Worm (Caenorhabditis elegans): ENCODE data around the gene C24F3.2.

The C24F3.2 gene

DNA sequence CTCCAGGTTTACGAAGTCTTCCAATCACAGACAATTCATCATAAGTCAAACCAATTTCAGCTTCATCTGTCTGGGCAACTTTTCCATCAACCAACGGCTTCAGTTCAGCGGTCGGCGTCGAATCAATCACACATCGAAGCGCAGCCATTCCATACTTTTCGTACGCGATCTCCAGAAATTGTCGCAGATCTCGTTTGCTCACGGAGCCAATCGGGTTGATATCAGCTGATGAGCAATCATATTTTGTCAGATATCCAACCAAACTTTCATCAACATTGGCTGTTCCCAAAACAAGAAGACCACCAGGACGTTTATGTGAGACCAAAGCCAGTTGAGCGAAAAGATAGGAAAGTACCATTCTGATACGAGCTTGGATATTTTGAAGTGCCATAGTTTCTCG is 6.9 kb upstream of the C24F3.2 start:
- no peak for TF ChIP-seq nhr-237 (tag; optimal IDR thresholded peaks at IDR 0.05)
- no peak for TF ChIP-seq zag-1 (tag; optimal IDR thresholded peaks at IDR 0.05)
- no peak for TF ChIP-seq lin-39 (tag; optimal IDR thresholded peaks at IDR 0.05)
- no peak for TF ChIP-seq skn-1 (tag; optimal IDR thresholded peaks at IDR 0.05)
- TF ChIP-seq nhr-129 (tag; optimal IDR thresholded peaks at IDR 0.05), result no peak
- TF ChIP-seq crh-2 (tag; optimal IDR thresholded peaks at IDR 0.05), result no peak
- no peak for TF ChIP-seq nhr-6 (tag; optimal IDR thresholded peaks at IDR 0.05)
- no peak for TF ChIP-seq fos-1 (tag; optimal IDR thresholded peaks at IDR 0.05)
- no peak for TF ChIP-seq unc-55 (GFP tag; optimal IDR thresholded peaks at IDR 0.05)
- no peak for TF ChIP-seq peb-1 (tag; optimal IDR thresholded peaks at IDR 0.05)
- TF ChIP-seq ceh-16 (tag; optimal IDR thresholded peaks at IDR 0.05), result no peak
- no peak for TF ChIP-seq nhr-10 (tag; optimal IDR thresholded peaks at IDR 0.05)
- no peak for TF ChIP-seq ama-1 (optimal IDR thresholded peaks at IDR 0.05)
- no peak for TF ChIP-seq nhr-77 (tag; optimal IDR thresholded peaks at IDR 0.05)
- TF ChIP-seq egl-27 (tag; optimal IDR thresholded peaks at IDR 0.05), result no peak
- TF ChIP-seq nhr-25 (tag; optimal IDR thresholded peaks at IDR 0.05), result no peak
- no peak for TF ChIP-seq ztf-11 (tag; optimal IDR thresholded peaks at IDR 0.05)

DNA sequence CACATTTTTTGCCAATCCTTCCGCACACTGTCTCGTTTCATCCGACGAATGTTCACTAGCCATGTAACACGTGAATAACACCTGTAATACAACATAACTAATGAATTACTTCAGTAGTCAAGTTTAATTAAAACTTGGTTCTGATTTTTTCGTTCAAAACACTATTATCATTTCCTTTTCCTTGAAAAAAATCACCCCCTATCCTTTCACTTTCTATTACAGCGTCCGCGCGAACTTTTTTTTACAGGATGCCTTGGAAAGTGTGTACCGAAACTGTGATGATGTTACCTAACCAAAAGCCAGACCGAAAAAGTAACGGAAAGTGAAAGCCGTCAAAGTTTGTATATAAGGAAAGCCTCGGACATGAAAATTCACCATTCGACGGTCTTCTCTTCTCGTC is 6.3 kb upstream of the C24F3.2 start, which contains the start of gene col-124:
Gene col-124, plus strand, starts transcription at position 374 of the 400 bp plus-strand sequence.
- TF ChIP-seq gmeb-1 (tag; optimal IDR thresholded peaks at IDR 0.05) (no peak), ceh-16 (tag; optimal IDR thresholded peaks at IDR 0.05) (no peak), lin-39 (tag; optimal IDR thresholded peaks at IDR 0.05) (no peak), unc-39 (tag; optimal IDR thresholded peaks at IDR 0.05) (no peak), unc-62 (GFP tag; optimal IDR thresholded peaks at IDR 0.05) (no peak), mab-5 (tag; optimal IDR thresholded peaks at IDR 0.05) (no peak), nhr-10 (tag; optimal IDR thresholded peaks at IDR 0.05) (no peak), lin-13 (GFP tag; optimal IDR thresholded peaks at IDR 0.05) (no peak), alr-1 (tag; optimal IDR thresholded peaks at IDR 0.05) (no peak), zag-1 (tag; optimal IDR thresholded peaks at IDR 0.05) (no peak), elt-3 (tag; optimal IDR thresholded peaks at IDR 0.05) (no peak), elt-1 (tag; optimal IDR thresholded peaks at IDR 0.05) (no peak)

DNA sequence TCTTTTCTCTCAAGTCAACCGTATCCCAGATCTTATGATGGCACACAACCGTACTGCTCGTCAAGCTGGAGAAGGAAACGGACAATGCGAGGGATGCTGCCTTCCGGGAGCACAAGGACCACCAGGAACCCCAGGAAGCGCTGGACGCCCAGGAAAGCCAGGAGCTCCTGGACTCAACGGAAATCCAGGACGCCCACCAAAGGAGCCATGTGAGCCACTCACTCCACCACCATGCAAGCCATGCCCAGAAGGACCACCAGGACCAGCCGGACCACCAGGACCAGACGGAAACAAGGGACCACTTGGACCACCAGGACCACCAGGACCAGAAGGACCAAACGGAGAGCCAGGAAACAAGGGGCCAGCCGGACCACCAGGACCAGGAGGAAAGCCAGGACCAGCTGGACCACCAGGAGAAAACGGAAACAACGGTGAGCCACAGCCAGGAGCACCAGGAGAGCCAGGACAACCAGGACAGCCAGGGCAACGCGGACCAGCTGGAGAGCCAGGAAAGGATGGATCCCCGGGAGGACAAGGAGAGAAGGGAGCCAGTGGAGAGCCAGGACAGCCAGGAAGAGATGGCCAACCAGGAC is 5.5 kb upstream of the C24F3.2 start:
- TF ChIP-seq skn-1 (tag; optimal IDR thresholded peaks at IDR 0.05), result no peak
- TF ChIP-seq nhr-77 (tag; optimal IDR thresholded peaks at IDR 0.05), result no peak

DNA sequence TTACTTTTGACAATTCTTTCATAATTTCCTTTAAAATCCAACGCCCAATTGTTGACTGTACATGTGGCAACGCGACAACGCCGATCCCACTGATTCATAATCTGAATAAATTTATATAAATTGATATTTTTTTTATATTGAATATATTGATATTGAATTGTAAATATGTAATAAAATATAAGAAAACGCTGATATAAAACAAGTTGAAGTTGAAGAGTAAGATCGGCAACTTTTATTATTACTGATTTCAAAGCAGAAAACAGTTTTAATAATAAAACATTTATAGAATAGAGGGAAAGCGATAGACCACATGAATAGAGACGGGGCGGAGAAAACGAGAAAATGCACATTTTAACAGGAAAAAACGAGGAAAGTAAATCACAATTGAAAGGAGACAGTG is 3.1 kb upstream of the C24F3.2 start, which contains the start of gene qns-1:
Gene qns-1, minus strand, starts transcription at position 101 of the 400 bp plus-strand sequence.
- no peak for TF ChIP-seq crh-2 (tag; optimal IDR thresholded peaks at IDR 0.05)
- no peak for TF ChIP-seq F13H6.1 (tag; optimal IDR thresholded peaks at IDR 0.05)
- no peak for TF ChIP-seq unc-62 (GFP tag; optimal IDR thresholded peaks at IDR 0.05)
- no peak for TF ChIP-seq lin-13 (GFP tag; optimal IDR thresholded peaks at IDR 0.05)
- TF ChIP-seq ztf-1 (GFP tag; conservative IDR thresholded peaks at IDR 0.05), result no peak

DNA sequence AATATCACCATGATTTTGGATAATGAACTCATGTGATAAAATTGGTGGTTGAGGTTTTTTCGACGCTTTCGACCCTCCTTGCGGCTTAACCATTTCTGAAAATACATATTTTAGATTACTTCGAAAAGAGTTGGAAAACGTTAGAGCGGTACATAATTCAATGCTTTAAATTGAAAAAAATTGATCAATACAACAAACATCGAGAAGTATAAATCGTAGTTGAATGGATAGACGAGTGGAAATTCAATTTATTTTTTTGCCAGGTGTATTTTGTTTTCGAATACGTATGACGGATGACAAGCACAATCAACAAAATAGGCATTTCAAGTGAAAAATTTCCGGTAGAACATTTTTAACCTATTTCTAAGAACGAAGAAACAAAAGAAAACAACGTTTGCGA is 1.2 kb upstream of the C24F3.2 start, which contains the start of gene tram-1:
Gene tram-1, minus strand, starts transcription at position 101 of the 400 bp plus-strand sequence.
- TF ChIP-seq Y55F3AM.14 (GFP tag; optimal IDR thresholded peaks at IDR 0.05) (no peak), crh-2 (tag; optimal IDR thresholded peaks at IDR 0.05) (peak; percentile 46)

DNA sequence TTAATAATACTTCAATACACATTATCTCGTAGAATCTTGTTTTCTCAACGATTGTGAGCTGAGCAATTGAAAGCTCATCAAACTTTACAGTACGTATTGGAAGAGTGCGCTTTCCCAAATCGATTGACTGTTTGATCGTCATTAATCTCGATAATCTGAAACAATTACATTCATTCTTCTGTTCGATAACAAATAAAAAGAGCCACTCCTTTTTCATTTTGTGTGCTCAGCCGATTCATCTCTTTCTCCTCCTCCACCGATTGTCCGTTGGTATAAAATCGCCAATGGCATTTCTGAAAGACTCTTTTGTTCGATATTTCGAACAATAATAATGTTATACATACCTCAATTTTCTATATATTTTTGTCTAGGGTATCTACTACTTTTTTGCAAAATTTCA is 1.4 kb downstream of the C24F3.2 start, which contains the start of gene nas-12:
Gene nas-12, plus strand, starts transcription at position 301 of the 400 bp plus-strand sequence.
- TF ChIP-seq F13H6.1 (tag; optimal IDR thresholded peaks at IDR 0.05), result no peak
- no peak for TF ChIP-seq R02D3.7 (tag; optimal IDR thresholded peaks at IDR 0.05)
- TF ChIP-seq nhr-12 (tag; optimal IDR thresholded peaks at IDR 0.05), result no peak
- no peak for TF ChIP-seq nhr-11 (tag; optimal IDR thresholded peaks at IDR 0.05)
- no peak for TF ChIP-seq ztf-4 (tag; optimal IDR thresholded peaks at IDR 0.05)
- TF ChIP-seq lin-11 (tag; optimal IDR thresholded peaks at IDR 0.05), result no peak
